Fruit fly (Drosophila melanogaster): Measurements from ENCODE around the gene CG5880.

- TF ChIP-seq Mnt (GFP tag; optimal IDR thresholded peaks at IDR 0.05) (no peak), CG7045 (GFP tag; optimal IDR thresholded peaks at IDR 0.05) (no peak), CG14711 (tag; optimal IDR thresholded peaks at IDR 0.05) (no peak), CG12768 (GFP tag; optimal IDR thresholded peaks at IDR 0.05) (no peak), CG11617 (GFP tag; optimal IDR thresholded peaks at IDR 0.05) (no peak)
Observed at dm6 chr3R:27082752-27083151, 33.8 kb upstream of the CG5880 start.

Data from whole organism, adult.